Fruit fly (Drosophila melanogaster): ENCODE data around the gene bif.

Gene bif

DNA sequence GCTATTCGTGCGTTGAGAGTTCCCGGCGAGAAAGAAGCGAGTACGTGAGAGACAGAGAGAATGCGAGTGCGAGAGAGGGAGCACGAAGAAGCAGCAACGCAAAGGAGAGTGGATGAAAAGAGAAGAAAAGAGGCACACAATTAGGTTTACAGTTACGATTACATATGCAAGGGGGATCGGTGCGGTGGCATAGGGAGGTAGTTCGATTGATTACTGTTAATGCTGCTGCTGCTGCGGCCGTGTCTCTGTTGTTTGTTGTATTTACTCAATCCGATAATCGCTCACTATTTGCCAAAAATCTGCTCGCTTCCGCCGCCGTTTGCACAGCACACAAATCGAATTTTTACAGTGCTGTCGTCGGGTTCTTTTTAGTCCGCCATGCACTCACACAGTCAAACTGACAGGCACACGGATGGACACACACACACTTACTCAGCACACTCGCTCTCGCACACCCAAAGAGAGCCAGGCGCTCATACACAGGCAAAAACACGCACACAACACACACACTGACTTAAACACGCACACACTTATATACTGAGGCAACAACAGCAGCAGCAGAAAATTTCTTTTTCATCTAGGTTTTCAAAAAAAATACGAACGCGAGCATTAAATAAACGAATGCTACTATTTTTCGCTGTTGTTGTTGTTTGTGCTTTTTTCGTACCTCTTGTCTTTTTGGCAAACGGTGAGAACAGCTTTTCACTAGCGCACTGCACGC, 35.2 kb downstream of the bif start (continued):
- TF ChIP-seq sens (GFP tag) (peak; percentile 69), CG9932 (GFP tag; IDR thresholded peaks at IDR 0.05) (no peak), sc (optimal IDR thresholded peaks at IDR 0.05) (no peak), sc (GFP tag; optimal IDR thresholded peaks at IDR 0.05) (no peak), Sry-δ (GFP tag; optimal IDR thresholded peaks at IDR 0.05) (no peak), B-H1 (GFP tag; IDR thresholded peaks at IDR 0.05) (no peak), CG18599 (GFP tag; optimal IDR thresholded peaks at IDR 0.05) (peak; percentile 62), Rfx (GFP tag; IDR thresholded peaks at IDR 0.05) (0 out of 2 replicates have a peak, but pooled peaks have one; percentile 18), rib (GFP tag; IDR thresholded peaks at IDR 0.05) (peak; percentile 50; the same call in 1 of the 2 replicates), amos (GFP tag; IDR thresholded peaks at IDR 0.05; ENCODE audit: partially characterized antibody) (no peak), dimm (GFP tag; IDR thresholded peaks at IDR 0.05) (no peak), nom (GFP tag; optimal IDR thresholded peaks at IDR 0.05) (peak; percentile 65), CG8290 (GFP tag; optimal IDR thresholded peaks at IDR 0.05) (no peak), CG8290 (tag; optimal IDR thresholded peaks at IDR 0.05) (no peak), CG33557 (GFP tag; optimal IDR thresholded peaks at IDR 0.05) (no peak), CG13287 (GFP tag; IDR thresholded peaks at IDR 0.05; ENCODE audit: partially characterized antibody) (no peak), CG12104 (GFP tag; optimal IDR thresholded peaks at IDR 0.05) (no peak), nerfin-1 (tag; optimal IDR thresholded peaks at IDR 0.05) (no peak), Bdp1 (GFP tag; optimal IDR thresholded peaks at IDR 0.05) (no peak), caup (GFP tag; optimal IDR thresholded peaks at IDR 0.05; ENCODE audit: severe bottlenecking) (no peak), CG17385 (GFP tag; optimal IDR thresholded peaks at IDR 0.05) (peak; percentile 44), CG11093 (GFP tag; IDR thresholded peaks at IDR 0.05) (no peak), zen (tag; optimal IDR thresholded peaks at IDR 0.05) (no peak), kni (GFP tag; optimal IDR thresholded peaks at IDR 0.05) (peak; percentile 18), hbn (GFP tag; IDR thresholded peaks at IDR 0.05; ENCODE audit: partially characterized antibody) (no peak), Dp (GFP tag; optimal IDR thresholded peaks at IDR 0.05) (no peak), chm (GFP tag; IDR thresholded peaks at IDR 0.05) (peak; percentile 13; the same call in 1 of the 2 replicates), CG4617 (GFP tag; optimal IDR thresholded peaks at IDR 0.05; ENCODE audit: borderline replicate concordance) (no peak), CG31365 (tag; optimal IDR thresholded peaks at IDR 0.05) (peak; percentile 22), CG3407 (GFP tag; optimal IDR thresholded peaks at IDR 0.05) (no peak), CG7839 (tag; optimal IDR thresholded peaks at IDR 0.05) (no peak), aop (GFP tag; IDR thresholded peaks at IDR 0.05) (no peak), CG17186 (GFP tag; optimal IDR thresholded peaks at IDR 0.05) (no peak), hth (optimal IDR thresholded peaks at IDR 0.05) (no peak), Dbx (GFP tag; IDR thresholded peaks at IDR 0.05) (no peak), zf30C (GFP tag; optimal IDR thresholded peaks at IDR 0.05) (peak; percentile 3), CG16863 (GFP tag; optimal IDR thresholded peaks at IDR 0.05) (no peak), CG34422 (GFP tag; IDR thresholded peaks at IDR 0.05) (peak; percentile 16; the same call in 1 of the 3 replicates), Scr (GFP tag; IDR thresholded peaks at IDR 0.05; ENCODE audit: partially characterized antibody) (peak; percentile 9; the same call in 1 of the 2 replicates), chn (GFP tag; optimal IDR thresholded peaks at IDR 0.05) (no peak), row (GFP tag; IDR thresholded peaks at IDR 0.05) (0 out of 3 replicates have a peak, but pooled peaks have one; percentile 7), CG10209 (GFP tag; optimal IDR thresholded peaks at IDR 0.05) (no peak), gsb-n (tag; optimal IDR thresholded peaks at IDR 0.05) (no peak), CG17829 (tag; optimal IDR thresholded peaks at IDR 0.05) (no peak), Hey (tag; optimal IDR thresholded peaks at IDR 0.05) (no peak), Adf1 (GFP tag; IDR thresholded peaks at IDR 0.05) (peak; percentile 4; the same call in 1 of the 2 replicates), Spps (tag; optimal IDR thresholded peaks at IDR 0.05) (no peak), Drgx (GFP tag; IDR thresholded peaks at IDR 0.05) (0 out of 2 replicates have a peak, but pooled peaks have one; percentile 17), fd96Cb (tag; optimal IDR thresholded peaks at IDR 0.05) (no peak), yki (optimal IDR thresholded peaks at IDR 0.05) (peak; percentile 68)

All from whole organism, embryonic.